Fruit fly (Drosophila melanogaster) whole organism, embryonic: ENCODE measurements around the gene pnr.

Experiments used
- CG32532 ChIP-seq: fragments of 200-800 bp; sonication (Bioruptor generic); IDR thresholded peaks from 2 replicates; pipeline ENCODE4 v1.3.6; 2022; ENCODE audit warnings: missing biosample characterization, missing genetic modification characterization
- CG7963 ChIP-seq: fragments of 200-800 bp; sonication (Bioruptor generic); IDR thresholded peaks from 3 replicates; pipeline ENCODE4 v1.3.6; 2022; ENCODE audit warnings: missing biosample characterization, missing genetic modification characterization; ENCODE audit not compliant: partially characterized antibody
- Gug ChIP-seq: fragments of 200-800 bp; sonication (Bioruptor generic); IDR thresholded peaks from 4 replicates; pipeline ENCODE4 v1.3.6; 2022; ENCODE audit warnings: missing biosample characterization, missing genetic modification characterization
- Lhr ChIP-seq: fragments of 200-800 bp; sonication (Bioruptor generic); optimal IDR thresholded peaks from 3 replicates; lab custom pipeline; 2017; ENCODE audit warnings: mild to moderate bottlenecking, missing biosample characterization, missing genetic modification reagents, missing genetic modification characterization
- Neu2 ChIP-seq: fragments of 200-800 bp; sonication (Bioruptor generic); optimal IDR thresholded peaks from 3 replicates; lab custom pipeline; 2016; ENCODE audit warnings: missing biosample characterization, missing genetic modification characterization, borderline replicate concordance
- Sry-β ChIP-seq: fragments of 200-800 bp; sonication (Bioruptor generic); optimal IDR thresholded peaks from 2 replicates; lab custom pipeline; 2018; ENCODE audit warnings: missing biosample characterization, mild to moderate bottlenecking, missing genetic modification characterization, moderate library complexity
- ato ChIP-seq: fragments of 200-800 bp; sonication (Bioruptor generic); IDR thresholded peaks from 2 replicates; pipeline ENCODE4 v1.3.6; 2022; ENCODE audit warnings: missing biosample characterization, missing genetic modification characterization; ENCODE audit not compliant: partially characterized antibody
- chinmo ChIP-seq: fragments of 200-800 bp; sonication (Bioruptor generic); IDR thresholded peaks from 4 replicates; pipeline ENCODE4 v1.3.6; 2022; ENCODE audit warnings: missing biosample characterization, missing genetic modification characterization; ENCODE audit not compliant: partially characterized antibody
- ro ChIP-seq: fragments of 200-800 bp; sonication (Bioruptor generic); IDR thresholded peaks from 2 replicates; pipeline ENCODE4 v1.3.6; 2022; ENCODE audit warnings: missing biosample characterization, missing genetic modification characterization

DNA sequence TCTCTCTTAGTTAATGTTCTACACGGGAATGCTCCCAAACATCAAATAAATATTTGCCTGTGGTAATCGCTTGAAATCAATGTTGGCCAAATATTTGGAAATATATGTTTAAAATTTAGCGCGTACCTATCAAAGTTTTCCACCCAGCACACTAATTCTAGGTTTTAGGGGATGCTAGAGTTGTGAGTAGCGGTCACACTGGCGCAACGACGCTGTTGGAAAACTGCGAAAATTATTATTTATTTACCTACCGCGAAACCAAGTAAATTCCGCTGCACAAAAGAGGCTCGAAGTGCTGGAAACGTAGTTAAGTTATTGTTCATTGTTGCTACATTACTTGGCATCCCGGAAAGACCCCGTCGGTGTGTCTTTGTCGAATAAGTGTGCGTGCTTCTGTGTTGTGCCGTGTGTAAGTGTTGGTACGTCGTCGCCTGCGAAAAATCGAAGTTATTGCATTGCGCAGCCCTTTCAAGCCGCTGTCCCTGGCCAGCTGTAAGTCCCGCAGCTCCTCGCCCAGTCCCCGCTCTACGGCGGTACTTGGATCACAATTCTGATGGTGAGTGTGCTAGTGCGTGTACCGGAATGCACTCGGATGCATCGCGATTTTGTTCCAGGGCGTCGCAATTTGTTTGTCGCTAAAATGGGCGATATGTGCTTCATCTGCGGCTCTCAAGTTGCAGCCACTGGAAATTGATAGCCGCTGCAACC lies 24.9 kb downstream of the pnr start, which contains the start of gene msps:
- TF ChIP-seq Lhr (GFP tag; lab: Kevin White, UChicago): no peak
- no peak for TF ChIP-seq Gug (GFP tag; lab: Robert Waterston, UW)
- no peak for TF ChIP-seq Neu2 (GFP tag; lab: Kevin White, UChicago)
- TF ChIP-seq CG7963: peak; percentile 89
- no peak for TF ChIP-seq CG32532 (GFP tag; lab: Robert Waterston, UW)
- TF ChIP-seq chinmo: 0 out of 4 replicates have a peak, but pooled peaks have one; percentile 49
- no peak for TF ChIP-seq ro (GFP tag; lab: Robert Waterston, UW)
- TF ChIP-seq ato (GFP tag; lab: Robert Waterston, UW): peak; percentile 65; the same call in 1 of the 2 replicates
- TF ChIP-seq Sry-β: no peak
